Worm (Caenorhabditis elegans): Measurements from ENCODE around the gene tps-1.

tps-1 gene

ce11 chrX:17479694-17480574 lies 5.6 kb upstream of the tps-1 start (continued):
- no peak for TF ChIP-seq aha-1 (tag; optimal IDR thresholded peaks at IDR 0.05)
- TF ChIP-seq efl-1 (optimal IDR thresholded peaks at IDR 0.05), result peak; percentile 63 to 86
- TF ChIP-seq efl-1 (GFP tag; optimal IDR thresholded peaks at IDR 0.05 in 1 of 2), result peak; percentile 0 to 93
- peak; percentile 56; the same call in 1 of the 2 replicates for TF ChIP-seq unc-98 (GFP tag; IDR thresholded peaks at IDR 0.05)
- TF ChIP-seq elt-3 (tag; optimal IDR thresholded peaks at IDR 0.05), result peak in 2 of 6 experiments; percentile 70 to 73
- TF ChIP-seq ceh-82 (tag; optimal IDR thresholded peaks at IDR 0.05), result peak; percentile 60 to 70 (median 65)
- TF ChIP-seq unc-86 (tag; optimal IDR thresholded peaks at IDR 0.05), result peak; percentile 94
- TF ChIP-seq sox-4 (tag; optimal IDR thresholded peaks at IDR 0.05), result peak; percentile 82
- no peak for TF ChIP-seq tlp-1 (tag; optimal IDR thresholded peaks at IDR 0.05)
- peak; percentile 74; the same call in 1 of the 2 replicates for TF ChIP-seq ceh-88 (GFP tag; IDR thresholded peaks at IDR 0.05)

- no peak for TF ChIP-seq ama-1 (optimal IDR thresholded peaks at IDR 0.05)
- TF ChIP-seq elt-2 (tag; optimal IDR thresholded peaks at IDR 0.05), result peak; percentile 33
Observed at ce11 chrX:17478677-17479076, 4.3 kb upstream of the tps-1 start.

ce11 chrX:17475974-17476373 lies 1.6 kb upstream of the tps-1 start:
- TF ChIP-seq ztf-11 (tag; optimal IDR thresholded peaks at IDR 0.05), result no peak
- no peak for TF ChIP-seq vab-15 (tag; optimal IDR thresholded peaks at IDR 0.05)
- TF ChIP-seq zip-4 (GFP tag; optimal IDR thresholded peaks at IDR 0.05), result no peak
- TF ChIP-seq unc-98 (GFP tag; IDR thresholded peaks at IDR 0.05), result no peak
- peak in 1 of 6 experiments; percentile 66 for TF ChIP-seq elt-3 (tag; optimal IDR thresholded peaks at IDR 0.05)
- TF ChIP-seq lsy-2 (tag; optimal IDR thresholded peaks at IDR 0.05), result no peak
- no peak for TF ChIP-seq sup-37 (GFP tag; optimal IDR thresholded peaks at IDR 0.05)
- peak in 1 of 2 experiments; percentile 30 for TF ChIP-seq lin-35 (GFP tag; optimal IDR thresholded peaks at IDR 0.05)
- TF ChIP-seq lir-3 (tag; optimal IDR thresholded peaks at IDR 0.05; ENCODE audit: poor library complexity), result no peak
- TF ChIP-seq elt-2 (tag; optimal IDR thresholded peaks at IDR 0.05), result peak; percentile 71
- TF ChIP-seq nhr-71 (tag; optimal IDR thresholded peaks at IDR 0.05), result peak; percentile 15
- TF ChIP-seq fkh-8 (tag; optimal IDR thresholded peaks at IDR 0.05), result no peak
- TF ChIP-seq snu-23 (GFP tag; optimal IDR thresholded peaks at IDR 0.05), result peak; percentile 27
- peak; percentile 3 for TF ChIP-seq mep-1 (tag; optimal IDR thresholded peaks at IDR 0.05)
- TF ChIP-seq lin-14 (GFP tag; optimal IDR thresholded peaks at IDR 0.05), result peak; percentile 35
- no peak for TF ChIP-seq efl-3 (GFP tag; optimal IDR thresholded peaks at IDR 0.05)
- TF ChIP-seq nhr-20 (tag; optimal IDR thresholded peaks at IDR 0.05), result peak; percentile 41
- TF ChIP-seq nhr-28 (tag; optimal IDR thresholded peaks at IDR 0.05), result no peak
- peak; percentile 27 for TF ChIP-seq nhr-90 (tag; optimal IDR thresholded peaks at IDR 0.05; ENCODE audit: poor library complexity)
- TF ChIP-seq tbx-2 (tag; optimal IDR thresholded peaks at IDR 0.05), result no peak
- no peak for TF ChIP-seq mef-2 (tag; optimal IDR thresholded peaks at IDR 0.05)
- TF ChIP-seq nhr-237 (tag; optimal IDR thresholded peaks at IDR 0.05), result no peak
- TF ChIP-seq aly-2 (tag; optimal IDR thresholded peaks at IDR 0.05), result no peak
- no peak for TF ChIP-seq hlh-17 (GFP tag; optimal IDR thresholded peaks at IDR 0.05; ENCODE audit: borderline replicate concordance)
- peak; percentile 31 for TF ChIP-seq blmp-1 (tag; optimal IDR thresholded peaks at IDR 0.05)
- no peak for TF ChIP-seq unc-130 (tag; optimal IDR thresholded peaks at IDR 0.05)
- no peak for TF ChIP-seq ama-1 (optimal IDR thresholded peaks at IDR 0.05)

- TF ChIP-seq fkh-10 (GFP tag; optimal IDR thresholded peaks at IDR 0.05) (no peak), lin-35 (GFP tag; optimal IDR thresholded peaks at IDR 0.05) (peak in 1 of 2 experiments; percentile 38), mep-1 (tag; optimal IDR thresholded peaks at IDR 0.05) (peak; percentile 4), unc-130 (tag; optimal IDR thresholded peaks at IDR 0.05) (peak; percentile 45), mdl-1 (tag; optimal IDR thresholded peaks at IDR 0.05) (peak in 1 of 2 experiments; percentile 61), nhr-19 (GFP tag; conservative IDR thresholded peaks at IDR 0.05) (peak; percentile 59), xbp-1 (tag; optimal IDR thresholded peaks at IDR 0.05) (no peak), lsy-2 (tag; optimal IDR thresholded peaks at IDR 0.05) (peak in 1 of 2 experiments; percentile 18), elt-2 (tag; optimal IDR thresholded peaks at IDR 0.05) (peak; percentile 54), nhr-90 (tag; optimal IDR thresholded peaks at IDR 0.05; ENCODE audit: poor library complexity) (peak; percentile 25), ama-1 (optimal IDR thresholded peaks at IDR 0.05) (no peak), efl-1 (optimal IDR thresholded peaks at IDR 0.05) (no peak), efl-1 (GFP tag; optimal IDR thresholded peaks at IDR 0.05 in 1 of 2) (peak in 1 of 2 experiments; percentile 40), nhr-71 (tag; optimal IDR thresholded peaks at IDR 0.05) (peak; percentile 57), efl-3 (GFP tag; optimal IDR thresholded peaks at IDR 0.05) (no peak), lin-14 (GFP tag; optimal IDR thresholded peaks at IDR 0.05) (peak; percentile 45), snu-23 (GFP tag; optimal IDR thresholded peaks at IDR 0.05) (peak; percentile 42), tlp-1 (tag; optimal IDR thresholded peaks at IDR 0.05) (no peak), ztf-11 (tag; optimal IDR thresholded peaks at IDR 0.05) (no peak), rnt-1 (tag; optimal IDR thresholded peaks at IDR 0.05) (peak; percentile 51), nhr-20 (tag; optimal IDR thresholded peaks at IDR 0.05) (peak; percentile 71)
Observed at ce11 chrX:17472917-17473316, 1.4 kb downstream of the tps-1 start.

Data from whole organism, L1 larva.